Fruit fly (Drosophila melanogaster) whole organism, prepupa: Measurements from ENCODE around the gene Takl2.

Experiments
- CG10631 ChIP-seq: fragments of 200-800 bp; sonication (Bioruptor generic); optimal IDR thresholded peaks from 2 replicates; lab custom pipeline; 2016; ENCODE audit warnings: missing biosample characterization, missing genetic modification characterization
- CG6163 ChIP-seq: fragments of 200-800 bp; sonication (Bioruptor generic); IDR thresholded peaks from 3 replicates; pipeline ENCODE4 v1.3.6; 2022; ENCODE audit warnings: missing biosample characterization, missing genetic modification characterization
- Gug ChIP-seq: fragments of 200-800 bp; sonication (Bioruptor generic); IDR thresholded peaks from 2 replicates; pipeline ENCODE4 v1.3.6; 2022; ENCODE audit warnings: missing biosample characterization, missing genetic modification characterization
- Hr38 ChIP-seq: sonication (Bioruptor generic); optimal IDR thresholded peaks from 2 replicates; lab custom pipeline; 2016; ENCODE audit warnings: missing biosample characterization, missing genetic modification characterization
- Hr39 ChIP-seq: fragments of 200-800 bp; sonication (Bioruptor generic); optimal IDR thresholded peaks from 2 replicates; lab custom pipeline; 2016; ENCODE audit warnings: missing biosample characterization, missing genetic modification characterization
- OdsH ChIP-seq: fragments of 200-800 bp; sonication (Bioruptor generic); optimal IDR thresholded peaks from 3 replicates; lab custom pipeline; 2016; ENCODE audit warnings: missing biosample characterization, missing genetic modification characterization
- Smox ChIP-seq: fragments of 200-800 bp; sonication (Bioruptor generic); optimal IDR thresholded peaks from 3 replicates; lab custom pipeline; 2016; ENCODE audit warnings: missing biosample characterization, missing genetic modification characterization
- fd85E ChIP-seq: fragments of 200-800 bp; sonication (Bioruptor generic); optimal IDR thresholded peaks from 3 replicates; lab custom pipeline; 2016; ENCODE audit warnings: missing biosample characterization, missing genetic modification characterization
- salr ChIP-seq, 2 experiments: fragments of 200-800 bp; sonication (Bioruptor generic); optimal IDR thresholded peaks; 3 replicates each; lab custom pipeline; 2016 to 2018; ENCODE audit warnings: missing biosample characterization in 2 of 2, missing genetic modification characterization in 2 of 2, mild to moderate bottlenecking in 1 of 2
- spab ChIP-seq: fragments of 200-800 bp; sonication (Bioruptor generic); optimal IDR thresholded peaks from 2 replicates; lab custom pipeline; 2017; ENCODE audit warnings: missing biosample characterization, mild to moderate bottlenecking, missing genetic modification characterization, missing genetic modification reagents

dm6 chr3R:22726771-22727455, 6.7 kb downstream of the Takl2 start, which contains the start of gene CG45049:
- TF ChIP-seq CG10631 (GFP tag; lab: Kevin White, UChicago) (peak; percentile 34), Hr39 (peak; percentile 31), CG6163 (no peak), spab (no peak), fd85E (GFP tag; lab: Kevin White, UChicago) (no peak), Gug (GFP tag; lab: Robert Waterston, UW) (no peak), OdsH (GFP tag; lab: Kevin White, UChicago) (no peak), salr (GFP tag; optimal IDR thresholded peaks at IDR 0.05; lab: Kevin White, UChicago) (no peak), Hr38 (no peak), Smox (GFP tag; lab: Kevin White, UChicago) (no peak)
